Worm (Caenorhabditis elegans) whole organism, mixed stage, embryonic: ENCODE data around the gene F38E1.6.

Source experiments
- M03D4.4 ChIP-seq: sonication (generic microtip); optimal IDR thresholded peaks from 2 replicates; lab custom pipeline; 2017; ENCODE audit warnings: mild to moderate bottlenecking, missing genetic modification characterization, missing compliant biosample characterization
- bed-3 ChIP-seq: fragments of 200-800 bp; sonication (Bioruptor generic); optimal IDR thresholded peaks from 3 replicates; lab custom pipeline; 2018; ENCODE audit warnings: mild to moderate bottlenecking, missing genetic modification characterization, moderate library complexity, missing compliant biosample characterization
- ceh-39 ChIP-seq: fragments of 150-350 bp; optimal IDR thresholded peaks from 2 replicates; lab custom pipeline; 2014; ENCODE audit warnings: missing biosample characterization, missing genetic modification characterization
- ceh-43 ChIP-seq: fragments of 200-800 bp; sonication (Bioruptor generic); optimal IDR thresholded peaks from 2 replicates; lab custom pipeline; 2018; ENCODE audit warnings: mild to moderate bottlenecking, missing genetic modification characterization, moderate library complexity, missing compliant biosample characterization
- ceh-83 ChIP-seq: fragments of 200-800 bp; sonication (Bioruptor generic); optimal IDR thresholded peaks from 2 replicates; lab custom pipeline; 2018; ENCODE audit warnings: mild to moderate bottlenecking, missing genetic modification characterization, missing compliant biosample characterization
- ces-1 ChIP-seq: fragments of 150-350 bp; optimal IDR thresholded peaks from 2 replicates; lab custom pipeline; 2014; ENCODE audit warnings: missing biosample characterization, missing genetic modification reagents, missing genetic modification characterization
- cnd-1 ChIP-seq: fragments of 200-800 bp; sonication (Bioruptor generic); optimal IDR thresholded peaks from 2 replicates; lab custom pipeline; 2018; ENCODE audit warnings: mild to moderate bottlenecking, missing genetic modification characterization, missing compliant biosample characterization
- drap-1 ChIP-seq: fragments of 200-800 bp; sonication (Bioruptor generic); optimal IDR thresholded peaks from 3 replicates; lab custom pipeline; 2018; ENCODE audit warnings: mild to moderate bottlenecking, missing genetic modification characterization, missing compliant biosample characterization
- elt-1 ChIP-seq: sonication (generic microtip); optimal IDR thresholded peaks from 2 replicates; lab custom pipeline; 2017; ENCODE audit warnings: missing genetic modification characterization, mild to moderate bottlenecking, missing compliant biosample characterization, antibody characterized with exemption, moderate library complexity, borderline replicate concordance; ENCODE audit not compliant: insufficient read depth
- elt-3 ChIP-seq: fragments of 150-350 bp; optimal IDR thresholded peaks from 2 replicates; lab custom pipeline; 2014; ENCODE audit warnings: missing biosample characterization, missing genetic modification characterization
- flh-1 ChIP-seq: fragments of 200-800 bp; sonication (Bioruptor generic); optimal IDR thresholded peaks from 2 replicates; lab custom pipeline; 2018; ENCODE audit warnings: mild to moderate bottlenecking, missing genetic modification characterization, moderate library complexity, missing compliant biosample characterization
- ham-2 ChIP-seq: fragments of 200-800 bp; sonication (Bioruptor generic); optimal IDR thresholded peaks from 2 replicates; lab custom pipeline; 2018; ENCODE audit warnings: mild to moderate bottlenecking, missing genetic modification characterization, missing compliant biosample characterization
- hlh-1 ChIP-seq: fragments of 150-350 bp; optimal IDR thresholded peaks from 2 replicates; lab custom pipeline; 2014; ENCODE audit warnings: missing biosample characterization, missing genetic modification reagents, missing genetic modification characterization
- lin-13 ChIP-seq: fragments of 150-350 bp; optimal IDR thresholded peaks from 2 replicates; lab custom pipeline; 2014; ENCODE audit warnings: missing biosample characterization, missing genetic modification characterization
- lin-32 ChIP-seq: fragments of 200-800 bp; sonication (Bioruptor generic); optimal IDR thresholded peaks from 2 replicates; lab custom pipeline; 2018; ENCODE audit warnings: mild to moderate bottlenecking, missing genetic modification characterization, missing compliant biosample characterization
- lsy-2 ChIP-seq: fragments of 150-350 bp; optimal IDR thresholded peaks from 2 replicates; lab custom pipeline; 2014; ENCODE audit warnings: missing biosample characterization, missing genetic modification characterization
- mab-5 ChIP-seq: fragments of 150-350 bp; optimal IDR thresholded peaks from 2 replicates; lab custom pipeline; 2014; ENCODE audit warnings: missing biosample characterization, missing genetic modification characterization
- nhr-12 ChIP-seq: fragments of 150-350 bp; optimal IDR thresholded peaks from 2 replicates; lab custom pipeline; 2014; ENCODE audit warnings: missing biosample characterization, missing genetic modification characterization
- nhr-2 ChIP-seq: fragments of 150-350 bp; optimal IDR thresholded peaks from 2 replicates; lab custom pipeline; 2014; ENCODE audit warnings: missing biosample characterization, missing genetic modification characterization
- nhr-237 ChIP-seq: fragments of 150-350 bp; optimal IDR thresholded peaks from 2 replicates; lab custom pipeline; 2014; ENCODE audit warnings: missing biosample characterization, missing genetic modification characterization
- nhr-28 ChIP-seq: fragments of 150-350 bp; optimal IDR thresholded peaks from 2 replicates; lab custom pipeline; 2014; ENCODE audit warnings: missing biosample characterization, missing genetic modification characterization
- nhr-76 ChIP-seq: sonication (generic microtip); optimal IDR thresholded peaks from 2 replicates; lab custom pipeline; 2017; ENCODE audit warnings: missing biosample characterization, missing genetic modification characterization
- sem-2 ChIP-seq: fragments of 200-800 bp; sonication (Bioruptor generic); optimal IDR thresholded peaks from 2 replicates; lab custom pipeline; 2018; ENCODE audit warnings: mild to moderate bottlenecking, missing genetic modification characterization, missing compliant biosample characterization
- snpc-4 ChIP-seq: fragments of 150-350 bp; optimal IDR thresholded peaks from 2 replicates; lab custom pipeline; 2014; ENCODE audit warnings: missing biosample characterization, missing genetic modification characterization
- sptf-1 ChIP-seq: sonication (generic microtip); optimal IDR thresholded peaks from 2 replicates; lab custom pipeline; 2017; ENCODE audit warnings: mild to moderate bottlenecking, missing genetic modification characterization, moderate library complexity, missing compliant biosample characterization
- tbx-8 ChIP-seq: fragments of 200-800 bp; sonication (Bioruptor generic); optimal IDR thresholded peaks from 2 replicates; lab custom pipeline; 2018; ENCODE audit warnings: mild to moderate bottlenecking, missing genetic modification characterization, moderate library complexity, missing compliant biosample characterization
- unc-120 ChIP-seq: sonication (generic microtip); optimal IDR thresholded peaks from 2 replicates; lab custom pipeline; 2017; ENCODE audit warnings: missing genetic modification characterization, missing compliant biosample characterization; ENCODE audit not compliant: poor library complexity, severe bottlenecking
- unc-39 ChIP-seq: fragments of 150-350 bp; optimal IDR thresholded peaks from 2 replicates; lab custom pipeline; 2014; ENCODE audit warnings: missing biosample characterization, missing genetic modification characterization
- unc-62 ChIP-seq: fragments of 150-350 bp; optimal IDR thresholded peaks from 2 replicates; lab custom pipeline; 2014; ENCODE audit warnings: missing biosample characterization, missing genetic modification reagents, missing genetic modification characterization
- zip-8 ChIP-seq: fragments of 150-350 bp; optimal IDR thresholded peaks from 2 replicates; lab custom pipeline; 2014; ENCODE audit warnings: missing biosample characterization, missing genetic modification characterization

The F38E1.6 gene

DNA sequence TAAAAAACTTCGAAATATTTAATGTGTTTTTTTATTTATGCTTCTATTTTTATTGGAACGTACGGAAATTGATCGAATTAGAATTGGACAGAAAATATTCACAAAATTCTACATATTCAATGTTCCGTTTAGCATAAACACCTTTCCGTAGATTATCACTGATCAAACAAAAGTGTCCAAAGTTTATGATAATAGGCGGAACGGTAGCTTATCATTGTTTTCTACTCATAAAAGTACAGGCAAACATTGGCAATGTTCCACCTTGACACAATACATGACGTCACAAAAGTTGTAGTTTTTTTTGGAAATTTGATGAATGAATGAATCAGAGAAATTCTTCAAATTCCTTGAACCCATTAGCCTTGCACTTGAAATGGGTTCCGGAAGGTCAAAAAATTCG, 44.0 kb downstream of the F38E1.6 start:
- TF ChIP-seq lsy-2 (tag; lab: Kevin White, UChicago) (no peak), unc-39 (tag; lab: Kevin White, UChicago) (no peak), elt-3 (tag; lab: Kevin White, UChicago) (no peak), zip-8 (tag; lab: Kevin White, UChicago) (no peak), nhr-237 (no peak), nhr-28 (tag; lab: Kevin White, UChicago) (no peak), lin-13 (no peak), bed-3 (GFP tag; lab: Kevin White, UChicago) (no peak), hlh-1 (no peak), ceh-83 (no peak), nhr-76 (tag; lab: Kevin White, UChicago) (no peak), elt-1 (tag; lab: Kevin White, UChicago) (no peak), mab-5 (tag; lab: Kevin White, UChicago) (no peak), sptf-1 (no peak), lin-32 (GFP tag; lab: Kevin White, UChicago) (no peak), M03D4.4 (tag; lab: Kevin White, UChicago) (no peak), tbx-8 (GFP tag; lab: Kevin White, UChicago) (no peak), nhr-12 (no peak), unc-62 (GFP tag; lab: Kevin White, UChicago) (no peak)

DNA sequence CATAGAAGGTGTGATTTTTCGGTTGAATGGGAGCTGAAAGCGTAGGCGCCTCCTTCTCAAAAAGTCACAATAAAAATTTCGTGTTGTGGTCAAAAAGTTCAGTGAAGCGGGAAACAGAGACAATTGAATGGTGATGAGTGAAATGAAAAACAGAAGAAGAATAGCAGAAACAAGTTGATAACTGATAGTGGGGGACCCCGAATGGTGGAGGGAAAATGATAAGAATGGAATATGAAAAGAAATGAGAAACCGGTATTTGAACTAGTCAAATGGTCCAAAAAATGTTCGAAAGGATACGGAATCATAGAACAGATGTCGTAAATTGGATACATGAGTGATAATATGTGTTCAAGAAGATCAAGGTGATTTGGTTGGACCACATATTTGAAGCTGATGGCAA, 44.4 kb downstream of the F38E1.6 start:
- TF ChIP-seq ceh-39 (tag; lab: Kevin White, UChicago) = no peak
- TF ChIP-seq elt-3 (tag; lab: Kevin White, UChicago) = no peak
- TF ChIP-seq ceh-83 = no peak
- no peak for TF ChIP-seq lsy-2 (tag; lab: Kevin White, UChicago)
- TF ChIP-seq nhr-2 (tag; lab: Kevin White, UChicago) = no peak
- TF ChIP-seq lin-32 (GFP tag; lab: Kevin White, UChicago) = no peak
- no peak for TF ChIP-seq zip-8 (tag; lab: Kevin White, UChicago)
- TF ChIP-seq tbx-8 (GFP tag; lab: Kevin White, UChicago) = no peak
- TF ChIP-seq ceh-43 (GFP tag; lab: Kevin White, UChicago) = no peak
- TF ChIP-seq hlh-1 = no peak

DNA sequence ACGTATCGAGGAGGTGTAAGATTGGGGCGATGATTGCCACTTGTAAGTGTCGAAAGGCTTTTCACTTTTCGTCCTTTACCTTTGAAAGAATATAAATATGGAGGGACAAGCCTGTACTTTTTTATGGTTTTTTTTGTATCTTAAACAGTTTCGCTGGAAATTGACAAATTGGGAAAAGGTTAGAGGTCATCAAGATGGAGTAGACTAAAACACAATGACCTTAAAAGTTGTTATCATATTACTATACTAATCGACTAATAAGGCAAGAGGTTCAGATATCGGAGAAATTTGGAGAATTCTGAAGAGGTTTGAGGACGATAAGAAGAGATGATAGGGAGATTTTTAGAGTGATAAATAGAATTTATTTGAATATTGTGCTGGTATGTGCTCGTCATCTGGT, 46.3 kb downstream of the F38E1.6 start:
- no peak for TF ChIP-seq tbx-8 (GFP tag; lab: Kevin White, UChicago)
- no peak for TF ChIP-seq nhr-76 (tag; lab: Kevin White, UChicago)
- TF ChIP-seq lin-32 (GFP tag; lab: Kevin White, UChicago) = no peak
- TF ChIP-seq lsy-2 (tag; lab: Kevin White, UChicago) = no peak
- TF ChIP-seq ces-1 (GFP tag; lab: Kevin White, UChicago) = no peak
- no peak for TF ChIP-seq drap-1
- no peak for TF ChIP-seq lin-13
- no peak for TF ChIP-seq ceh-39 (tag; lab: Kevin White, UChicago)
- no peak for TF ChIP-seq sem-2 (GFP tag; lab: Kevin White, UChicago)
- no peak for TF ChIP-seq nhr-12
- TF ChIP-seq elt-3 (tag; lab: Kevin White, UChicago) = no peak
- TF ChIP-seq bed-3 (GFP tag; lab: Kevin White, UChicago) = no peak
- TF ChIP-seq cnd-1 (tag; lab: Kevin White, UChicago) = no peak
- no peak for TF ChIP-seq ceh-83
- TF ChIP-seq elt-1 (tag; lab: Kevin White, UChicago) = no peak
- no peak for TF ChIP-seq flh-1 (GFP tag; lab: Kevin White, UChicago)
- TF ChIP-seq M03D4.4 (tag; lab: Kevin White, UChicago) = no peak
- TF ChIP-seq, all 35 proteins: peak for 0

DNA sequence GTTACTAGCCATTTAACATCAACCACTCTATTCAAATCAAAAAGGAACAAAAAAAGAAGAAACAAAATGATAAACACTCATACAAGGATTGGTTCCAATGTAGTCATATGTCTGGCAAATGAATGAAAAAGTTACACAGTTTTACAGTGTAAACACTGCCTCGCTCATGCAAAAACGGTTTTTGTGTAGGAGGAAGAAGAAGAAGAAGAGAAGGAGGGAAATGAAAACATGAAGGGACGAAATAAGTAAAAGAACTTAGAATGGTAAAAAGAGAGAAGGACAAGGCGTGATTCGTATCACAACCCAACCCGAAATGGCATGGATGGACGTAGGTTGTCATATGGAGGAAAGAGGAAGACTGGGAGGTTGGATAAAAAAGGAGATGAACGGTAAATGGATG, 47.0 kb downstream of the F38E1.6 start:
- no peak for TF ChIP-seq nhr-76 (tag; lab: Kevin White, UChicago)
- TF ChIP-seq unc-120 = no peak
- TF ChIP-seq unc-62 (GFP tag; lab: Kevin White, UChicago) = no peak
- no peak for TF ChIP-seq bed-3 (GFP tag; lab: Kevin White, UChicago)
- TF ChIP-seq nhr-2 (tag; lab: Kevin White, UChicago) = no peak
- TF ChIP-seq ham-2 (GFP tag; lab: Kevin White, UChicago) = no peak
- no peak for TF ChIP-seq sem-2 (GFP tag; lab: Kevin White, UChicago)
- no peak for TF ChIP-seq ces-1 (GFP tag; lab: Kevin White, UChicago)
- no peak for TF ChIP-seq nhr-237
- no peak for TF ChIP-seq lin-32 (GFP tag; lab: Kevin White, UChicago)
- no peak for TF ChIP-seq ceh-43 (GFP tag; lab: Kevin White, UChicago)
- no peak for TF ChIP-seq nhr-28 (tag; lab: Kevin White, UChicago)
- TF ChIP-seq elt-3 (tag; lab: Kevin White, UChicago) = no peak
- no peak for TF ChIP-seq drap-1
- no peak for TF ChIP-seq snpc-4 (tag; lab: Kevin White, UChicago)
